Fruit fly (Drosophila melanogaster) whole organism, embryonic: ENCODE data around the gene CG15882.
A peak's percentile ranks its signal among the peaks of the same experiment; 100 is the strongest.

Experiments
- Aef1 ChIP-seq: fragments of 200-800 bp; sonication (Bioruptor generic); IDR thresholded peaks from 3 replicates; pipeline ENCODE4 v1.3.6; 2022; ENCODE audit warnings: missing biosample characterization, missing genetic modification characterization
- CG13287 ChIP-seq: fragments of 200-800 bp; sonication (Bioruptor generic); IDR thresholded peaks from 2 replicates; pipeline ENCODE4 v1.3.6; 2022; ENCODE audit warnings: missing biosample characterization, missing genetic modification characterization; ENCODE audit not compliant: partially characterized antibody
- CG13296 ChIP-seq: fragments of 200-800 bp; sonication (Bioruptor generic); optimal IDR thresholded peaks from 3 replicates; lab custom pipeline; 2018; ENCODE audit warnings: missing biosample characterization, mild to moderate bottlenecking, missing genetic modification characterization
- CG14860 ChIP-seq: fragments of 200-800 bp; sonication (Bioruptor generic); IDR thresholded peaks from 3 replicates; pipeline ENCODE4 v1.3.6; 2022; ENCODE audit warnings: missing biosample characterization, missing genetic modification characterization; ENCODE audit not compliant: partially characterized antibody
- CG16815 ChIP-seq: fragments of 200-800 bp; sonication (Bioruptor generic); optimal IDR thresholded peaks from 3 replicates; lab custom pipeline; 2017; ENCODE audit warnings: missing biosample characterization, mild to moderate bottlenecking, missing genetic modification characterization
- CG17328 ChIP-seq: fragments of 200-800 bp; sonication (Bioruptor generic); IDR thresholded peaks from 2 replicates; pipeline ENCODE4 v1.3.6; 2022; ENCODE audit warnings: missing biosample characterization, missing genetic modification characterization
- CG17359 ChIP-seq: fragments of 200-800 bp; sonication (Bioruptor generic); optimal IDR thresholded peaks from 3 replicates; lab custom pipeline; 2018; ENCODE audit warnings: missing biosample characterization, mild to moderate bottlenecking, missing genetic modification characterization, moderate library complexity
- CG17612 ChIP-seq: fragments of 200-800 bp; sonication (Bioruptor generic); IDR thresholded peaks from 2 replicates; pipeline ENCODE4 v1.3.6; 2022; ENCODE audit warnings: missing biosample characterization, missing genetic modification characterization
- CG17802 ChIP-seq: fragments of 200-800 bp; sonication (Bioruptor generic); optimal IDR thresholded peaks from 2 replicates; lab custom pipeline; 2018; ENCODE audit warnings: missing biosample characterization, mild to moderate bottlenecking, missing genetic modification characterization, moderate library complexity
- CG17829 ChIP-seq: fragments of 200-800 bp; optimal IDR thresholded peaks from 2 replicates; lab custom pipeline; 2019; ENCODE audit warnings: missing biosample characterization, mild to moderate bottlenecking, missing genetic modification characterization, moderate library complexity
- CG3163 ChIP-seq: fragments of 200-800 bp; sonication (Bioruptor generic); optimal IDR thresholded peaks from 3 replicates; lab custom pipeline; 2016; ENCODE audit warnings: missing biosample characterization, missing genetic modification characterization
- CG34422 ChIP-seq: fragments of 200-800 bp; sonication (Bioruptor generic); IDR thresholded peaks from 3 replicates; pipeline ENCODE4 v1.3.6; 2022; ENCODE audit warnings: missing biosample characterization, missing genetic modification characterization
- CG4360 ChIP-seq: fragments of 200-800 bp; sonication (Bioruptor generic); IDR thresholded peaks from 2 replicates; pipeline ENCODE4 v1.3.6; 2022; ENCODE audit warnings: missing biosample characterization, missing genetic modification characterization
- CoRest ChIP-seq: fragments of 200-800 bp; sonication (Bioruptor generic); optimal IDR thresholded peaks from 3 replicates; lab custom pipeline; 2018; ENCODE audit warnings: missing biosample characterization, mild to moderate bottlenecking, missing genetic modification characterization, moderate library complexity
- Dip3 ChIP-seq: fragments of 200-800 bp; sonication (Bioruptor generic); optimal IDR thresholded peaks from 3 replicates; lab custom pipeline; 2016; ENCODE audit warnings: missing biosample characterization, missing genetic modification characterization
- Ets65A ChIP-seq: fragments of 200-800 bp; sonication (Bioruptor generic); peaks from one replicate; lab custom pipeline; 2016; ENCODE audit warnings: missing biosample characterization, missing genetic modification characterization
- Fer1 ChIP-seq: fragments of 200-800 bp; sonication (Bioruptor generic); optimal IDR thresholded peaks from 2 replicates; lab custom pipeline; 2017; ENCODE audit warnings: missing biosample characterization, mild to moderate bottlenecking, missing genetic modification characterization
- Gsc ChIP-seq: fragments of 200-800 bp; sonication (Bioruptor generic); IDR thresholded peaks from 2 replicates; pipeline ENCODE4 v1.3.6; 2022; ENCODE audit warnings: missing biosample characterization, missing genetic modification characterization
- H15 ChIP-seq: fragments of 200-800 bp; sonication (Bioruptor generic); IDR thresholded peaks from 3 replicates; pipeline ENCODE4 v1.3.6; 2022; ENCODE audit warnings: missing biosample characterization, missing genetic modification characterization
- HmgD ChIP-seq: fragments of 200-800 bp; sonication (Bioruptor generic); optimal IDR thresholded peaks from 3 replicates; lab custom pipeline; 2016; ENCODE audit warnings: missing biosample characterization, missing genetic modification characterization
- Hr3 ChIP-seq: fragments of 200-800 bp; sonication (Bioruptor generic); optimal IDR thresholded peaks from 3 replicates; lab custom pipeline; 2016; ENCODE audit warnings: missing biosample characterization, missing genetic modification characterization
- Hsf ChIP-seq: fragments of 200-800 bp; sonication (Bioruptor generic); optimal IDR thresholded peaks from 3 replicates; lab custom pipeline; 2016; ENCODE audit warnings: missing biosample characterization, missing genetic modification characterization
- Mad ChIP-seq: fragments of 200-800 bp; sonication (Bioruptor generic); optimal IDR thresholded peaks from 2 replicates; lab custom pipeline; 2016; ENCODE audit warnings: missing biosample characterization, missing genetic modification characterization
- PHDP ChIP-seq: fragments of 200-800 bp; sonication (Bioruptor generic); optimal IDR thresholded peaks from 3 replicates; lab custom pipeline; 2018; ENCODE audit warnings: missing biosample characterization, mild to moderate bottlenecking, missing genetic modification characterization, moderate library complexity
- Sin3A ChIP-seq: fragments of >200 bp; optimal IDR thresholded peaks from 2 replicates; lab custom pipeline; 2018
- Sox102F ChIP-seq: fragments of 200-800 bp; sonication (Bioruptor generic); optimal IDR thresholded peaks from 2 replicates; lab custom pipeline; 2018; ENCODE audit warnings: missing biosample characterization, mild to moderate bottlenecking, missing genetic modification characterization, moderate library complexity
- Ssrp ChIP-seq: fragments of 200-800 bp; sonication (Bioruptor generic); optimal IDR thresholded peaks from 2 replicates; lab custom pipeline; 2018; ENCODE audit warnings: missing biosample characterization, mild to moderate bottlenecking, missing genetic modification characterization, moderate library complexity
- Trl ChIP-seq, 3 experiments: fragments of >200 bp in 2 of 3; fragments of 200-800 bp in 1 of 3; sonication (Bioruptor generic) in 1 of 3; optimal IDR thresholded peaks; 2 replicates in 1 of 3; 3 replicates in 2 of 3; lab custom pipeline; 2016 to 2017; ENCODE audit warnings: missing biosample characterization in 1 of 3, missing genetic modification characterization in 1 of 3
- ac ChIP-seq: fragments of 200-800 bp; sonication (Bioruptor generic); optimal IDR thresholded peaks from 3 replicates; lab custom pipeline; 2017; ENCODE audit warnings: missing biosample characterization, mild to moderate bottlenecking, missing genetic modification characterization
- bsh ChIP-seq, 2 experiments: fragments of 200-800 bp; sonication (Bioruptor generic); optimal IDR thresholded peaks; 2 replicates each; lab custom pipeline; 2017 to 2018; ENCODE audit warnings: mild to moderate bottlenecking in 2 of 2, missing biosample characterization in 2 of 2, missing genetic modification characterization in 2 of 2, moderate library complexity in 1 of 2
- dmrt11E ChIP-seq: fragments of 200-800 bp; sonication (Bioruptor generic); optimal IDR thresholded peaks from 3 replicates; lab custom pipeline; 2018; ENCODE audit warnings: missing biosample characterization, mild to moderate bottlenecking, missing genetic modification characterization, moderate library complexity
- dmrt99B ChIP-seq: fragments of 200-800 bp; sonication (Bioruptor generic); optimal IDR thresholded peaks from 2 replicates; lab custom pipeline; 2018; ENCODE audit warnings: missing biosample characterization, mild to moderate bottlenecking, missing genetic modification characterization, moderate library complexity
- esg ChIP-seq: fragments of 200-800 bp; sonication (Bioruptor generic); conservative IDR thresholded peaks from 2 replicates; pipeline ENCODE4 v1.3.6; 2022; ENCODE audit warnings: missing biosample characterization, missing genetic modification characterization
- ewg ChIP-seq: fragments of 200-800 bp; sonication (Bioruptor generic); optimal IDR thresholded peaks from 3 replicates; lab custom pipeline; 2017; ENCODE audit warnings: mild to moderate bottlenecking, missing biosample characterization, missing genetic modification reagents, missing genetic modification characterization
- fd96Cb ChIP-seq: fragments of 200-800 bp; sonication (Bioruptor generic); optimal IDR thresholded peaks from 2 replicates; lab custom pipeline; 2018; ENCODE audit warnings: missing biosample characterization, mild to moderate bottlenecking, missing genetic modification characterization, moderate library complexity
- fu2 ChIP-seq: fragments of 200-800 bp; sonication (Bioruptor generic); optimal IDR thresholded peaks from 2 replicates; lab custom pipeline; 2016; ENCODE audit warnings: missing biosample characterization, missing genetic modification characterization
- grn ChIP-seq: fragments of 200-800 bp; sonication (Bioruptor generic); optimal IDR thresholded peaks from 3 replicates; lab custom pipeline; 2017; ENCODE audit warnings: missing biosample characterization, missing genetic modification characterization
- gro ChIP-seq: fragments of 200-800 bp; sonication (Bioruptor generic); optimal IDR thresholded peaks from 2 replicates; lab custom pipeline; 2016; ENCODE audit warnings: missing biosample characterization, missing genetic modification characterization
- gsb-n ChIP-seq: fragments of 200-800 bp; sonication (Bioruptor generic); optimal IDR thresholded peaks from 3 replicates; lab custom pipeline; 2018; ENCODE audit warnings: missing biosample characterization, mild to moderate bottlenecking, missing genetic modification characterization
- ham ChIP-seq: fragments of 200-800 bp; sonication (Bioruptor generic); IDR thresholded peaks from 2 replicates; pipeline ENCODE4 v1.3.6; 2022; ENCODE audit warnings: missing biosample characterization, missing genetic modification characterization
- lmd ChIP-seq: fragments of 200-800 bp; sonication (Bioruptor generic); IDR thresholded peaks from 2 replicates; pipeline ENCODE4 v1.3.6; 2022; ENCODE audit warnings: missing biosample characterization, missing genetic modification characterization
- lola ChIP-seq, 3 experiments: fragments of >200 bp in 2 of 3; fragments of 200-800 bp in 1 of 3; sonication (Bioruptor generic) in 1 of 3; optimal IDR thresholded peaks; 2 replicates each; lab custom pipeline; 2017 to 2019; ENCODE audit warnings: missing biosample characterization in 3 of 3, missing genetic modification characterization in 3 of 3, mild to moderate bottlenecking in 1 of 3, moderate library complexity in 1 of 3
- prd ChIP-seq, 3 experiments: fragments of >200 bp in 2 of 3; fragments of 200-800 bp in 1 of 3; sonication (Bioruptor generic) in 1 of 3; optimal IDR thresholded peaks in 2 of 3; IDR thresholded peaks in 1 of 3; 2 replicates in 2 of 3; 3 replicates in 1 of 3; pipeline versions ENCODE4 v1.3.6 to Lab custom; 2017 to 2022; ENCODE audit warnings: missing biosample characterization in 1 of 3, missing genetic modification characterization in 1 of 3
- schlank ChIP-seq: fragments of 200-800 bp; sonication (Bioruptor generic); optimal IDR thresholded peaks from 2 replicates; lab custom pipeline; 2018; ENCODE audit warnings: missing biosample characterization, mild to moderate bottlenecking, missing genetic modification characterization
- scrt ChIP-seq: fragments of 200-800 bp; sonication (Bioruptor generic); optimal IDR thresholded peaks from 2 replicates; lab custom pipeline; 2018; ENCODE audit warnings: missing biosample characterization, mild to moderate bottlenecking, missing genetic modification characterization, moderate library complexity
- stc ChIP-seq: fragments of 200-800 bp; sonication (Bioruptor generic); IDR thresholded peaks from 2 replicates; pipeline ENCODE4 v1.3.6; 2022; ENCODE audit warnings: missing biosample characterization, missing genetic modification characterization
- stwl ChIP-seq: fragments of 200-800 bp; sonication (Bioruptor generic); optimal IDR thresholded peaks from 3 replicates; lab custom pipeline; 2018; ENCODE audit warnings: missing biosample characterization, mild to moderate bottlenecking, missing genetic modification characterization, moderate library complexity
- unc-4 ChIP-seq: fragments of 200-800 bp; sonication (Bioruptor generic); IDR thresholded peaks from 2 replicates; pipeline ENCODE4 v1.3.6; 2022; ENCODE audit warnings: missing biosample characterization, missing genetic modification characterization; ENCODE audit not compliant: partially characterized antibody
- wek ChIP-seq: fragments of 200-800 bp; sonication (Bioruptor generic); optimal IDR thresholded peaks from 3 replicates; lab custom pipeline; 2018; ENCODE audit warnings: missing biosample characterization, mild to moderate bottlenecking, missing genetic modification characterization, moderate library complexity
- z ChIP-seq: fragments of 200-800 bp; sonication (Bioruptor generic); IDR thresholded peaks from 3 replicates; pipeline ENCODE4 v1.3.6; 2022; ENCODE audit warnings: missing biosample characterization, missing genetic modification characterization

CG15882 gene

DNA sequence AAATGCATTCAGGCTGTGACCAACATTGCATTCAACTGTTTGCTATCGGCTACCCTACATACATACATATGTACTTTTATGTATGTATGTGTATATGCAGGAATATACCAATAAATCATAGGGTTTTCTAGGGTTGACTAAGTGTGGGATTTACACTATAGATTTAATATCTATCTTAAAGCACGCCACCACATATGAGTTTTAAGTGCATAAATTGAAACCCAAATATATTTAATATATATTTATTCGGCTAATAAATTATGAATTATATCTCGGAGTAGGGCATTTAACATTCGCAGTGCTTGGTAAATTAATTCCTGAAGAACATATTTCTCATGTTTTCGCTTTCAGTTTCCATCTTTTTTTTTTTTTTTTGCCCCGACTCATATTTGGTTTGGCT lies 35.8 kb upstream of the CG15882 start (continued):
- no peak for TF ChIP-seq wek
- TF ChIP-seq stc (GFP tag; lab: Robert Waterston, UW): no peak
- TF ChIP-seq CG17612 (GFP tag; lab: Robert Waterston, UW): no peak
- TF ChIP-seq dmrt11E (tag; lab: Kevin White, UChicago): peak; percentile 62
- TF ChIP-seq CoRest (tag; lab: Kevin White, UChicago): peak; percentile 25
- no peak for TF ChIP-seq Sin3A (lab: Kevin White, UChicago)
- no peak for TF ChIP-seq CG13287
- no peak for TF ChIP-seq H15 (GFP tag; lab: Robert Waterston, UW)
- no peak for TF ChIP-seq CG13296 (GFP tag; lab: Kevin White, UChicago)
- no peak for TF ChIP-seq grn (GFP tag; lab: Kevin White, UChicago)
- no peak for TF ChIP-seq Aef1
- TF ChIP-seq gsb-n (tag; lab: Kevin White, UChicago): peak; percentile 20
- no peak for TF ChIP-seq CG3163
- no peak for TF ChIP-seq gro
- no peak for TF ChIP-seq Fer1 (GFP tag; lab: Kevin White, UChicago)
- peak in 1 of 3 experiments; percentile 48 for TF ChIP-seq lola (GFP tag; optimal IDR thresholded peaks at IDR 0.05; lab: Kevin White, UChicago)
- peak; percentile 55 to 65 for TF ChIP-seq bsh (GFP tag; optimal IDR thresholded peaks at IDR 0.05; lab: Kevin White, UChicago)
- no peak for TF ChIP-seq fu2 (GFP tag; lab: Kevin White, UChicago)
- TF ChIP-seq CG17829 (tag; lab: Kevin White, UChicago): peak; percentile 1
- no peak for TF ChIP-seq CG16815 (GFP tag; lab: Kevin White, UChicago)
- no peak for TF ChIP-seq Dip3
- TF ChIP-seq ewg (GFP tag; lab: Kevin White, UChicago): peak; percentile 18
- TF ChIP-seq CG17802 (tag; lab: Kevin White, UChicago): no peak
- TF ChIP-seq Trl (optimal IDR thresholded peaks at IDR 0.05; lab: Kevin White, UChicago): no peak
- TF ChIP-seq Trl (GFP tag; optimal IDR thresholded peaks at IDR 0.05; lab: Kevin White, UChicago): no peak
- TF ChIP-seq fd96Cb (tag; lab: Kevin White, UChicago): peak; percentile 6
- TF ChIP-seq Hr3 (GFP tag; lab: Kevin White, UChicago): peak; percentile 23
- TF ChIP-seq unc-4 (GFP tag; lab: Robert Waterston, UW): no peak
- no peak for TF ChIP-seq Hsf (GFP tag; lab: Kevin White, UChicago)
- no peak for TF ChIP-seq Mad (GFP tag; lab: Kevin White, UChicago)
- no peak for TF ChIP-seq CG17359 (tag; lab: Kevin White, UChicago)
- no peak for TF ChIP-seq CG4360 (GFP tag; lab: Robert Waterston, UW)
- peak; percentile 22 for TF ChIP-seq PHDP
- TF ChIP-seq Sox102F (GFP tag; lab: Kevin White, UChicago): peak; percentile 64
- TF ChIP-seq esg (GFP tag; lab: Robert Waterston, UW): no peak
- no peak for TF ChIP-seq lmd (GFP tag; lab: Robert Waterston, UW)
- TF ChIP-seq Ets65A (GFP tag; lab: Kevin White, UChicago): no peak
- no peak for TF ChIP-seq scrt (GFP tag; lab: Kevin White, UChicago)
- no peak for TF ChIP-seq Gsc (GFP tag; lab: Robert Waterston, UW)
- peak; percentile 21; the same call in 1 of the 2 replicates for TF ChIP-seq CG17328 (GFP tag; lab: Robert Waterston, UW)
- peak; percentile 49 for TF ChIP-seq dmrt99B (tag; lab: Kevin White, UChicago)
- no peak for TF ChIP-seq ham (GFP tag; lab: Robert Waterston, UW)
- no peak for TF ChIP-seq CG34422
- TF ChIP-seq schlank (tag; lab: Kevin White, UChicago): no peak
- no peak for TF ChIP-seq ac (GFP tag; lab: Kevin White, UChicago)
- no peak for TF ChIP-seq stwl
- TF ChIP-seq HmgD (GFP tag; lab: Kevin White, UChicago): no peak
- no peak for TF ChIP-seq z (GFP tag; lab: Robert Waterston, UW)
- no peak for TF ChIP-seq CG14860 (GFP tag; lab: Robert Waterston, UW)
- no peak for TF ChIP-seq prd (optimal IDR thresholded peaks at IDR 0.05; lab: Kevin White, UChicago)
- TF ChIP-seq prd (GFP tag; IDR thresholded peaks at IDR 0.05; lab: Robert Waterston, UW): no peak
- peak; percentile 45 for TF ChIP-seq Ssrp (tag; lab: Kevin White, UChicago)
